Worm (Caenorhabditis elegans) whole organism, L4 larva: ENCODE data around the gene ceeh-2.
A peak's percentile ranks its signal among the peaks of the same experiment; 100 is the strongest.

Experiments used
- D1046.2 ChIP-seq: fragments of 200-800 bp; sonication (Bioruptor generic); IDR thresholded peaks from 2 replicates; pipeline ENCODE4 v1.3.6; 2022; ENCODE audit warnings: missing genetic modification characterization, missing compliant biosample characterization
- F10B5.3 ChIP-seq: sonication (generic microtip); optimal IDR thresholded peaks from 2 replicates; lab custom pipeline; 2016; ENCODE audit warnings: mild to moderate bottlenecking, missing genetic modification characterization, missing compliant biosample characterization
- T20F7.1 ChIP-seq: fragments of 200-800 bp; sonication (Bioruptor generic); optimal IDR thresholded peaks from 2 replicates; lab custom pipeline; 2018; ENCODE audit warnings: mild to moderate bottlenecking, missing genetic modification characterization, missing compliant biosample characterization
- Y105C5A.15 ChIP-seq: fragments of 200-800 bp; sonication (Bioruptor generic); IDR thresholded peaks from 2 replicates; pipeline ENCODE4 v1.3.6; 2022; ENCODE audit warnings: missing genetic modification characterization, missing compliant biosample characterization
- ZK337.2 ChIP-seq: fragments of 200-800 bp; sonication (Bioruptor generic); IDR thresholded peaks from 2 replicates; pipeline ENCODE4 v1.3.6; 2022; ENCODE audit warnings: missing genetic modification reagents, missing genetic modification characterization, missing compliant biosample characterization
- aha-1 ChIP-seq: fragments of 150-350 bp; peaks from one replicate; lab custom pipeline; 2014; ENCODE audit warnings: missing biosample characterization, missing genetic modification characterization
- ama-1 ChIP-seq: fragments of 150-350 bp; optimal IDR thresholded peaks from 2 replicates; lab custom pipeline; 2014; ENCODE audit warnings: inconsistent platforms, mixed read lengths
- ceh-20 ChIP-seq: fragments of 200-800 bp; sonication (Bioruptor generic); IDR thresholded peaks from 2 replicates; pipeline ENCODE4 v1.3.6; 2022; ENCODE audit warnings: missing genetic modification reagents, missing genetic modification characterization, missing compliant biosample characterization
- ceh-28 ChIP-seq: fragments of 150-350 bp; optimal IDR thresholded peaks from 2 replicates; lab custom pipeline; 2014; ENCODE audit warnings: missing biosample characterization, missing genetic modification reagents, missing genetic modification characterization
- ceh-82 ChIP-seq: sonication (generic microtip); optimal IDR thresholded peaks from 2 replicates; lab custom pipeline; 2017; ENCODE audit warnings: missing biosample characterization, missing genetic modification characterization
- cey-2 ChIP-seq: sonication (generic microtip); optimal IDR thresholded peaks from 3 replicates; lab custom pipeline; 2017; ENCODE audit warnings: missing genetic modification characterization, mild to moderate bottlenecking, missing compliant biosample characterization, antibody characterized with exemption, borderline replicate concordance; ENCODE audit not compliant: insufficient read depth
- daf-12 ChIP-seq: fragments of 150-350 bp; optimal IDR thresholded peaks from 2 replicates; lab custom pipeline; 2014; ENCODE audit warnings: missing biosample characterization, missing genetic modification reagents, missing genetic modification characterization
- dmd-9 ChIP-seq: fragments of 200-800 bp; sonication (Bioruptor generic); IDR thresholded peaks from 2 replicates; pipeline ENCODE4 v1.3.6; 2022; ENCODE audit warnings: missing genetic modification reagents, missing genetic modification characterization, missing compliant biosample characterization
- egl-27 ChIP-seq: sonication (generic microtip); optimal IDR thresholded peaks from 3 replicates; lab custom pipeline; 2017; ENCODE audit warnings: missing biosample characterization, missing genetic modification reagents, missing genetic modification characterization
- egl-43 ChIP-seq: fragments of 200-800 bp; sonication (Bioruptor generic); IDR thresholded peaks from 2 replicates; pipeline ENCODE4 v1.3.6; 2022; ENCODE audit warnings: missing genetic modification reagents, missing genetic modification characterization, missing compliant biosample characterization
- fos-1 ChIP-seq: fragments of 150-350 bp; optimal IDR thresholded peaks from 2 replicates; lab custom pipeline; 2014; ENCODE audit warnings: missing biosample characterization, missing genetic modification characterization
- hif-1 ChIP-seq, 2 experiments: sonication (generic microtip); optimal IDR thresholded peaks; 2 replicates each; lab custom pipeline; 2016 to 2017; ENCODE audit warnings: missing compliant biosample characterization in 2 of 2, missing genetic modification characterization in 2 of 2, missing genetic modification reagents in 2 of 2, missing genotype in 2 of 2, mild to moderate bottlenecking in 1 of 2
- hmg-1.1 ChIP-seq: fragments of 200-800 bp; sonication (Bioruptor generic); IDR thresholded peaks from 2 replicates; pipeline ENCODE4 v1.3.6; 2022; ENCODE audit warnings: missing genetic modification reagents, missing genetic modification characterization, missing compliant biosample characterization
- jun-1 ChIP-seq: fragments of 150-350 bp; optimal IDR thresholded peaks from 2 replicates; lab custom pipeline; 2014; ENCODE audit warnings: missing biosample characterization, missing genetic modification reagents, missing genetic modification characterization
- lin-13 ChIP-seq: fragments of 150-350 bp; optimal IDR thresholded peaks from 2 replicates; lab custom pipeline; 2014; ENCODE audit warnings: missing biosample characterization, missing genetic modification reagents, missing genetic modification characterization
- lin-15B ChIP-seq: fragments of 150-350 bp; sonication (generic microtip); optimal IDR thresholded peaks from 3 replicates; lab custom pipeline; 2014; ENCODE audit warnings: missing biosample characterization, missing genetic modification characterization
- lin-29 ChIP-seq: fragments of 200-800 bp; sonication (Bioruptor generic); IDR thresholded peaks from 2 replicates; pipeline ENCODE4 v1.3.6; 2022; ENCODE audit warnings: missing genetic modification reagents, missing genetic modification characterization, missing compliant biosample characterization
- madf-5 ChIP-seq, 2 experiments: fragments of 200-800 bp; sonication (Bioruptor generic); IDR thresholded peaks; 2 replicates each; pipeline ENCODE4 v1.3.6; 2022; ENCODE audit warnings: missing compliant biosample characterization in 2 of 2, missing genetic modification characterization in 2 of 2
- madf-9 ChIP-seq: fragments of 200-800 bp; sonication (Bioruptor generic); conservative IDR thresholded peaks from 2 replicates; pipeline ENCODE4 v1.3.6; 2022; ENCODE audit warnings: missing genetic modification reagents, missing genetic modification characterization, missing compliant biosample characterization
- mdl-1 ChIP-seq, 2 experiments: fragments of 150-350 bp in 1 of 2; sonication (generic microtip) in 1 of 2; optimal IDR thresholded peaks; 2 replicates each; lab custom pipeline; 2014 to 2017; ENCODE audit warnings: missing biosample characterization in 2 of 2, missing genetic modification characterization in 2 of 2
- mdt-29 ChIP-seq: fragments of 200-800 bp; sonication (Bioruptor generic); IDR thresholded peaks from 2 replicates; pipeline ENCODE4 v1.3.6; 2022; ENCODE audit warnings: missing genetic modification reagents, missing genetic modification characterization, missing compliant biosample characterization
- mep-1 ChIP-seq: fragments of 150-350 bp; sonication (generic microtip); optimal IDR thresholded peaks from 3 replicates; lab custom pipeline; 2014; ENCODE audit warnings: missing biosample characterization, missing genetic modification characterization
- mes-2 ChIP-seq: sonication (generic microtip); optimal IDR thresholded peaks from 2 replicates; lab custom pipeline; 2016; ENCODE audit warnings: missing genotype, mild to moderate bottlenecking, missing genetic modification characterization, missing compliant biosample characterization; ENCODE audit not compliant: poor library complexity, severe bottlenecking
- nhr-10 ChIP-seq: fragments of 150-350 bp; optimal IDR thresholded peaks from 2 replicates; lab custom pipeline; 2014; ENCODE audit warnings: missing biosample characterization, missing genetic modification characterization
- nhr-102 ChIP-seq: sonication (generic microtip); optimal IDR thresholded peaks from 2 replicates; lab custom pipeline; 2016; ENCODE audit warnings: mild to moderate bottlenecking, missing genetic modification characterization, moderate library complexity, missing compliant biosample characterization
- nhr-11 ChIP-seq: fragments of 150-350 bp; optimal IDR thresholded peaks from 2 replicates; lab custom pipeline; 2014; ENCODE audit warnings: missing biosample characterization, missing genetic modification characterization
- nhr-111 ChIP-seq: fragments of 200-800 bp; sonication (Bioruptor generic); optimal IDR thresholded peaks from 2 replicates; lab custom pipeline; 2018; ENCODE audit warnings: mild to moderate bottlenecking, missing genetic modification characterization, missing compliant biosample characterization
- nhr-237 ChIP-seq: sonication (generic microtip); optimal IDR thresholded peaks from 2 replicates; lab custom pipeline; 2017; ENCODE audit warnings: missing biosample characterization, missing genetic modification characterization
- nhr-25 ChIP-seq: sonication (generic microtip); optimal IDR thresholded peaks from 2 replicates; lab custom pipeline; 2017; ENCODE audit warnings: missing genetic modification characterization, mild to moderate bottlenecking, missing compliant biosample characterization, antibody characterized with exemption, moderate library complexity, borderline replicate concordance; ENCODE audit not compliant: insufficient read depth
- nhr-28 ChIP-seq: fragments of 150-350 bp; optimal IDR thresholded peaks from 2 replicates; lab custom pipeline; 2014; ENCODE audit warnings: missing biosample characterization, missing genetic modification characterization
- nhr-41 ChIP-seq: fragments of 200-800 bp; sonication (Bioruptor generic); IDR thresholded peaks from 2 replicates; pipeline ENCODE4 v1.3.6; 2022; ENCODE audit warnings: missing genetic modification reagents, missing genetic modification characterization, missing compliant biosample characterization
- pha-4 ChIP-seq, 2 experiments: fragments of 150-350 bp in 1 of 2; fragments of 200-800 bp in 1 of 2; sonication (Bioruptor generic) in 1 of 2; IDR thresholded peaks in 1 of 2; optimal IDR thresholded peaks in 1 of 2; 2 replicates each; pipeline versions ENCODE4 v1.3.6 to Lab custom; 2014 to 2022; ENCODE audit warnings: missing genetic modification characterization in 2 of 2, missing genetic modification reagents in 2 of 2, missing biosample characterization in 1 of 2, missing compliant biosample characterization in 1 of 2
- php-3 ChIP-seq: fragments of 200-800 bp; sonication (Bioruptor generic); IDR thresholded peaks from 2 replicates; pipeline ENCODE4 v1.3.6; 2022; ENCODE audit warnings: missing genetic modification reagents, missing genetic modification characterization, missing compliant biosample characterization
- pqm-1 ChIP-seq: sonication (generic microtip); optimal IDR thresholded peaks from 2 replicates; lab custom pipeline; 2017; ENCODE audit warnings: missing biosample characterization, missing genetic modification characterization
- set-16 ChIP-seq: fragments of 200-800 bp; sonication (Bioruptor generic); IDR thresholded peaks from 2 replicates; pipeline ENCODE4 v1.3.6; 2022; ENCODE audit warnings: missing genetic modification reagents, missing genetic modification characterization, missing compliant biosample characterization
- skn-1 ChIP-seq: fragments of 150-350 bp; optimal IDR thresholded peaks from 2 replicates; lab custom pipeline; 2014; ENCODE audit warnings: missing biosample characterization, missing genetic modification characterization
- snpc-1.2 ChIP-seq: fragments of 200-800 bp; sonication (Bioruptor generic); IDR thresholded peaks from 2 replicates; pipeline ENCODE4 v1.3.6; 2022; ENCODE audit warnings: missing genetic modification reagents, missing genetic modification characterization, missing compliant biosample characterization
- snpc-4 ChIP-seq: fragments of 150-350 bp; optimal IDR thresholded peaks from 2 replicates; lab custom pipeline; 2014; ENCODE audit warnings: missing biosample characterization, missing genetic modification characterization
- spr-1 ChIP-seq: sonication (generic microtip); optimal IDR thresholded peaks from 2 replicates; lab custom pipeline; 2016; ENCODE audit warnings: mild to moderate bottlenecking, missing genetic modification characterization, missing compliant biosample characterization
- spr-3 ChIP-seq: fragments of 200-800 bp; sonication (Bioruptor generic); optimal IDR thresholded peaks from 2 replicates; lab custom pipeline; 2018; ENCODE audit warnings: mild to moderate bottlenecking, missing genetic modification characterization, missing compliant biosample characterization
- unc-39 ChIP-seq: sonication (generic microtip); optimal IDR thresholded peaks from 2 replicates; lab custom pipeline; 2017; ENCODE audit warnings: missing biosample characterization, missing genetic modification characterization
- vab-7 ChIP-seq: fragments of 200-800 bp; sonication (Bioruptor generic); IDR thresholded peaks from 2 replicates; pipeline ENCODE4 v1.3.6; 2022; ENCODE audit warnings: missing genetic modification reagents, missing genetic modification characterization, missing compliant biosample characterization
- zfp-2 ChIP-seq: sonication (generic microtip); optimal IDR thresholded peaks from 2 replicates; lab custom pipeline; 2016; ENCODE audit warnings: mild to moderate bottlenecking, missing genetic modification characterization, missing compliant biosample characterization
- zfp-3 ChIP-seq: fragments of 200-800 bp; sonication (Bioruptor generic); conservative IDR thresholded peaks from 2 replicates; pipeline ENCODE4 v1.3.6; 2022; ENCODE audit warnings: missing genetic modification reagents, missing genetic modification characterization, missing compliant biosample characterization
- zip-2 ChIP-seq: fragments of 150-350 bp; optimal IDR thresholded peaks from 2 replicates; lab custom pipeline; 2014; ENCODE audit warnings: missing biosample characterization, missing genetic modification characterization
- ztf-7 ChIP-seq: fragments of 150-350 bp; optimal IDR thresholded peaks from 2 replicates; lab custom pipeline; 2014; ENCODE audit warnings: missing biosample characterization, missing genetic modification characterization

The ceeh-2 gene

DNA sequence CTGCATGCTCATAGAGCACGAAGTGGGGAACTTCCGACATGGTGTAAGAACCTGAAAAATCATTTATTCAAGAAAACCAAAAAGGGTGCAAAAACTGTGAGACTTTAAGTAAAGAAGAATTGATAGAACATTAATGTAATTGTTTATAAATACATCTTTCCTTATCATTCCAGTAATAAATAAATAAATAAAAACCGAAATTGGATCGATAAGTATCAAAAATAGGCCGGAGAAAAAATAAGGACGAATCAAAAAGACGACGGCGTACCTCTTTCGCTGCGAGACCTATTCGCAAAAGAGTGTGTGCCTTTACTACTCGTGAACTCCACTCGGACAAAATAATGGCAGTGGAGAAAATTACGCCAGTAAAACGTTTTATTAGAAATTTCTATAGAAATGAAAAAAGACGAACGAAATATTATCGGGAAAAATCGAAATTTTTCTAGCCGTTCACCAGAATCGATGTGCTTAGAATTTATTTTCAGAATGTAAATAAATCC lies 4.7 kb downstream of the ceeh-2 start, which contains the start of gene nol-56 (continued):
- TF ChIP-seq mdl-1 (tag; optimal IDR thresholded peaks at IDR 0.05; lab: Kevin White, UChicago) (peak in 1 of 2 experiments; percentile 36), snpc-1.2 (GFP tag; lab: Robert Waterston, UW) (no peak), Y105C5A.15 (GFP tag; lab: Robert Waterston, UW) (no peak), nhr-102 (tag; lab: Kevin White, UChicago) (peak; percentile 34), daf-12 (tag; lab: Kevin White, UChicago) (no peak), pha-4 (GFP tag; IDR thresholded peaks at IDR 0.05; lab: Robert Waterston, UW) (peak; percentile 65; the same call in 1 of the 2 replicates), pha-4 (tag; optimal IDR thresholded peaks at IDR 0.05; lab: Kevin White, UChicago) (peak; percentile 32), nhr-25 (tag; lab: Kevin White, UChicago) (peak; percentile 79), cey-2 (tag; lab: Kevin White, UChicago) (no peak), php-3 (GFP tag; lab: Robert Waterston, UW) (no peak), ZK337.2 (GFP tag; lab: Robert Waterston, UW) (peak; percentile 74; the same call in 1 of the 2 replicates), skn-1 (tag; lab: Kevin White, UChicago) (no peak), nhr-41 (GFP tag; lab: Robert Waterston, UW) (no peak), zip-2 (tag; lab: Kevin White, UChicago) (no peak), madf-5 (GFP tag; IDR thresholded peaks at IDR 0.05; lab: Robert Waterston, UW) (no peak), nhr-10 (no peak), unc-39 (tag; lab: Kevin White, UChicago) (no peak), nhr-111 (GFP tag; lab: Kevin White, UChicago) (no peak), mep-1 (tag; lab: Kevin White, UChicago) (peak; percentile 87), dmd-9 (0 out of 2 replicates have a peak, but pooled peaks have one; percentile 57), ceh-20 (GFP tag; lab: Robert Waterston, UW) (no peak), T20F7.1 (peak; percentile 77), mdt-29 (GFP tag; lab: Robert Waterston, UW) (no peak), set-16 (GFP tag; lab: Robert Waterston, UW) (no peak), snpc-4 (tag; lab: Kevin White, UChicago) (no peak), hmg-1.1 (peak; percentile 68), D1046.2 (GFP tag; lab: Robert Waterston, UW) (no peak), ceh-28 (tag; lab: Kevin White, UChicago) (no peak), egl-27 (tag; lab: Kevin White, UChicago) (no peak), zfp-2 (tag; lab: Kevin White, UChicago) (peak; percentile 22), pqm-1 (tag; lab: Kevin White, UChicago) (no peak), egl-43 (GFP tag; lab: Robert Waterston, UW) (no peak), lin-13 (GFP tag; lab: Kevin White, UChicago) (peak; percentile 52), jun-1 (tag; lab: Kevin White, UChicago) (no peak), nhr-237 (tag; lab: Kevin White, UChicago) (no peak), lin-15B (no peak), ama-1 (lab: Kevin White, UChicago) (no peak), ceh-82 (no peak), mes-2 (tag; lab: Kevin White, UChicago) (peak; percentile 93), spr-3 (GFP tag; lab: Kevin White, UChicago) (no peak), spr-1 (tag; lab: Kevin White, UChicago) (peak; percentile 52), aha-1 (tag; lab: Kevin White, UChicago) (no peak), nhr-11 (tag; lab: Kevin White, UChicago) (peak; percentile 62), fos-1 (no peak), vab-7 (GFP tag; lab: Robert Waterston, UW) (no peak; the same call in 1 of the 2 replicates), nhr-28 (tag; lab: Kevin White, UChicago) (peak; percentile 60), hif-1 (tag; optimal IDR thresholded peaks at IDR 0.05; lab: Kevin White, UChicago) (peak; percentile 10 to 58), F10B5.3 (tag; lab: Kevin White, UChicago) (no peak), madf-9 (no peak), zfp-3 (GFP tag; lab: Robert Waterston, UW) (no peak), lin-29 (GFP tag; lab: Robert Waterston, UW) (no peak), ztf-7 (tag; lab: Kevin White, UChicago) (peak; percentile 62)
